Worm (Caenorhabditis elegans) whole organism, L1 larva: Measurements from ENCODE around the gene C18D4.12.

Experiments used
- alr-1 ChIP-seq: fragments of 200-800 bp; sonication (Bioruptor generic); optimal IDR thresholded peaks from 2 replicates; lab custom pipeline; 2018; ENCODE audit warnings: borderline replicate concordance, mild to moderate bottlenecking, missing genetic modification characterization, missing compliant biosample characterization
- blmp-1 ChIP-seq: fragments of 150-350 bp; optimal IDR thresholded peaks from 2 replicates; lab custom pipeline; 2014; ENCODE audit warnings: missing biosample characterization, missing genetic modification characterization
- efl-1 ChIP-seq, 4 experiments: fragments of 150-350 bp; optimal IDR thresholded peaks in 3 of 4; peaks in 1 of 4; 1 replicate in 1 of 4; 2 replicates in 3 of 4; lab custom pipeline; 2014; ENCODE audit warnings: missing biosample characterization in 2 of 4, missing genetic modification characterization in 2 of 4, missing genetic modification reagents in 2 of 4
- nhr-76 ChIP-seq: sonication (generic microtip); optimal IDR thresholded peaks from 2 replicates; lab custom pipeline; 2017; ENCODE audit warnings: missing biosample characterization, missing genetic modification characterization
- tlp-1 ChIP-seq: fragments of 150-350 bp; optimal IDR thresholded peaks from 2 replicates; lab custom pipeline; 2014; ENCODE audit warnings: missing biosample characterization, missing genetic modification characterization
- unc-30 ChIP-seq: sonication (generic microtip); optimal IDR thresholded peaks from 2 replicates; lab custom pipeline; 2017; ENCODE audit warnings: missing biosample characterization, missing genetic modification characterization
- unc-98 ChIP-seq: fragments of 200-800 bp; sonication (Bioruptor generic); IDR thresholded peaks from 2 replicates; pipeline ENCODE4 v1.3.6; 2022; ENCODE audit warnings: missing genetic modification characterization, missing compliant biosample characterization

DNA sequence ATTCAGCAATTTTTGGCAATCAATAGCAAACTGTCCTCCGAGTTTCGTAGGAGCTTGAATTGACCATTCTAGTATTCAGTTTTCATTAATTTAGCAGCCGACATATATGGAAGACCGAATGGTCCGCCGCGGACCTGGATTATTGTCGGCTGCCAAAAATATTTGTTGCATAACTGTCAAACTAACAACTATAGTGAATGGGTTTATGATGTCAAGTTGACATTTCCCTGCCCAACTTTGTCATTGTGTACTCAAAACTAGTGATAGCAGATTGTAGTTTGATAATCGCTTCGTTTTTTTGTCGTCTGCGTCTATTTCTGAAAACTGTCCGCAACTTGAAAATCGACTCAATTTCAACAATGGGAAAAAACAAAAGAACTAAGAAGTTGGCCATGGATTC, 19.0 kb upstream of the C18D4.12 start, which contains the start of gene fbxa-176:
- no peak for TF ChIP-seq blmp-1 (tag; lab: Kevin White, UChicago)
- TF ChIP-seq unc-30 (tag; lab: Kevin White, UChicago), result no peak
- no peak for TF ChIP-seq efl-1 (optimal IDR thresholded peaks at IDR 0.05; lab: Kevin White, UChicago)
- TF ChIP-seq efl-1 (GFP tag; optimal IDR thresholded peaks at IDR 0.05 in 1 of 2; lab: Kevin White, UChicago), result peak in 1 of 2 experiments; percentile 66
- no peak for TF ChIP-seq unc-98 (GFP tag; lab: Robert Waterston, UW)
- no peak for TF ChIP-seq tlp-1
- TF ChIP-seq alr-1 (tag; lab: Kevin White, UChicago), result no peak
- no peak for TF ChIP-seq nhr-76 (tag; lab: Kevin White, UChicago)
